Worm (Caenorhabditis elegans) whole organism, L3 larva: ENCODE data around the gene lurp-2.

Experiments used
- ceh-82 ChIP-seq: fragments of 150-350 bp; optimal IDR thresholded peaks from 2 replicates; lab custom pipeline; 2014; ENCODE audit warnings: missing biosample characterization, missing genetic modification characterization
- egl-5 ChIP-seq: fragments of 150-350 bp; optimal IDR thresholded peaks from 2 replicates; lab custom pipeline; 2017; ENCODE audit warnings: missing biosample characterization, missing genetic modification reagents, missing genetic modification characterization, inconsistent platforms
- elt-2 ChIP-seq: sonication (generic microtip); optimal IDR thresholded peaks from 2 replicates; lab custom pipeline; 2016; ENCODE audit warnings: missing genetic modification reagents, mild to moderate bottlenecking, missing genetic modification characterization, missing compliant biosample characterization
- elt-3 ChIP-seq, 3 experiments: fragments of 150-350 bp in 1 of 3; sonication (generic microtip) in 2 of 3; optimal IDR thresholded peaks; 2 replicates in 2 of 3; 4 replicates in 1 of 3; lab custom pipeline; 2014 to 2017; ENCODE audit warnings: missing biosample characterization in 3 of 3, missing genetic modification characterization in 3 of 3
- lin-39 ChIP-seq: fragments of 150-350 bp; optimal IDR thresholded peaks from 2 replicates; lab custom pipeline; 2018; ENCODE audit warnings: missing biosample characterization, missing genetic modification reagents, missing genetic modification characterization
- nfya-1 ChIP-seq: sonication (generic microtip); optimal IDR thresholded peaks from 2 replicates; lab custom pipeline; 2017; ENCODE audit warnings: missing genetic modification characterization, mild to moderate bottlenecking, missing compliant biosample characterization, antibody characterized with exemption, moderate library complexity; ENCODE audit not compliant: insufficient read depth
- nhr-11 ChIP-seq: fragments of 150-350 bp; optimal IDR thresholded peaks from 2 replicates; lab custom pipeline; 2014; ENCODE audit warnings: missing biosample characterization, missing genetic modification characterization
- nhr-12 ChIP-seq: fragments of 150-350 bp; optimal IDR thresholded peaks from 2 replicates; lab custom pipeline; 2014; ENCODE audit warnings: missing biosample characterization, missing genetic modification characterization
- nhr-77 ChIP-seq: fragments of 150-350 bp; optimal IDR thresholded peaks from 2 replicates; lab custom pipeline; 2014; ENCODE audit warnings: missing biosample characterization, missing genetic modification characterization
- unc-39 ChIP-seq: sonication (generic microtip); optimal IDR thresholded peaks from 4 replicates; lab custom pipeline; 2017; ENCODE audit warnings: missing biosample characterization, missing genetic modification characterization

- TF ChIP-seq nhr-77 = no peak
- TF ChIP-seq nfya-1 (tag; lab: Kevin White, UChicago) = no peak
- no peak for TF ChIP-seq lin-39 (tag; lab: Kevin White, UChicago)
- no peak for TF ChIP-seq nhr-12
- no peak for TF ChIP-seq ceh-82 (tag; lab: Kevin White, UChicago)
- no peak for TF ChIP-seq nhr-11 (tag; lab: Kevin White, UChicago)
- no peak for TF ChIP-seq elt-2 (tag; lab: Kevin White, UChicago)
- no peak for TF ChIP-seq egl-5 (tag; lab: Kevin White, UChicago)
- TF ChIP-seq elt-3 (tag; optimal IDR thresholded peaks at IDR 0.05; lab: Kevin White, UChicago) = no peak
- no peak for TF ChIP-seq unc-39
These were observed 32.8 kb upstream of the lurp-2 start, which contains the start of gene srv-8 for ce11 chrV:13420640-13421039.
